Worm (Caenorhabditis elegans) whole organism, late embryonic: ENCODE data around the gene anmt-3.

ENCODE experiments used
- K09A11.1 ChIP-seq: sonication (generic microtip); optimal IDR thresholded peaks from 2 replicates; lab custom pipeline; 2017; ENCODE audit warnings: antibody characterized with exemption, mild to moderate bottlenecking, missing genetic modification characterization, missing compliant biosample characterization; ENCODE audit not compliant: insufficient read depth
- ama-1 ChIP-seq: fragments of 150-350 bp; optimal IDR thresholded peaks from 2 replicates; lab custom pipeline; 2014
- ceh-19 ChIP-seq: fragments of 200-800 bp; sonication (Bioruptor generic); optimal IDR thresholded peaks from 2 replicates; lab custom pipeline; 2018; ENCODE audit warnings: mild to moderate bottlenecking, missing genetic modification characterization, missing compliant biosample characterization
- elt-2 ChIP-seq: sonication (generic microtip); optimal IDR thresholded peaks from 2 replicates; lab custom pipeline; 2016; ENCODE audit warnings: missing genetic modification reagents, missing genetic modification characterization, missing compliant biosample characterization
- ets-4 ChIP-seq: sonication (generic microtip); optimal IDR thresholded peaks from 2 replicates; lab custom pipeline; 2016; ENCODE audit warnings: missing genetic modification characterization, missing compliant biosample characterization
- fkh-10 ChIP-seq: fragments of 150-350 bp; optimal IDR thresholded peaks from 2 replicates; lab custom pipeline; 2014; ENCODE audit warnings: missing biosample characterization, missing genetic modification reagents, missing genetic modification characterization
- hlh-13 ChIP-seq: fragments of 200-800 bp; sonication (Bioruptor generic); optimal IDR thresholded peaks from 2 replicates; lab custom pipeline; 2018; ENCODE audit warnings: mild to moderate bottlenecking, missing genetic modification characterization, missing compliant biosample characterization
- nhr-232 ChIP-seq: sonication (generic microtip); optimal IDR thresholded peaks from 2 replicates; lab custom pipeline; 2016; ENCODE audit warnings: missing genetic modification characterization, missing compliant biosample characterization
- pha-4 ChIP-seq: fragments of 150-350 bp; optimal IDR thresholded peaks from 2 replicates; lab custom pipeline; 2018; ENCODE audit warnings: missing biosample characterization, missing genetic modification reagents, missing genetic modification characterization
- sdc-2 ChIP-seq: sonication (generic microtip); optimal IDR thresholded peaks from 2 replicates; lab custom pipeline; 2016; ENCODE audit warnings: missing genotype, missing genetic modification characterization, missing compliant biosample characterization
- unc-55 ChIP-seq: sonication (generic microtip); optimal IDR thresholded peaks from 2 replicates; lab custom pipeline; 2017; ENCODE audit warnings: missing biosample characterization, missing genetic modification reagents, missing genetic modification characterization

- TF ChIP-seq ama-1 (lab: Kevin White, UChicago), result no peak
- TF ChIP-seq hlh-13 (GFP tag; lab: Kevin White, UChicago), result no peak
- TF ChIP-seq sdc-2 (tag; lab: Kevin White, UChicago), result no peak
- TF ChIP-seq pha-4 (tag; lab: Kevin White, UChicago), result no peak
- TF ChIP-seq K09A11.1 (tag; lab: Kevin White, UChicago), result no peak
- no peak for TF ChIP-seq ets-4
- no peak for TF ChIP-seq nhr-232
- no peak for TF ChIP-seq fkh-10
- no peak for TF ChIP-seq elt-2 (tag; lab: Kevin White, UChicago)
- no peak for TF ChIP-seq unc-55 (GFP tag; lab: Kevin White, UChicago)
- TF ChIP-seq ceh-19 (GFP tag; lab: Kevin White, UChicago), result no peak
Observed at ce11 chrV:9943039-9943438, 15.1 kb downstream of the anmt-3 start, which contains the start of gene fipr-12.
